Fruit fly (Drosophila melanogaster) S2 (cell line): ENCODE data around the gene Nubpl.

Experiments
- CG8478 ChIP-seq: fragments of >200 bp; optimal IDR thresholded peaks from 2 replicates; lab custom pipeline; 2018
- CTCF ChIP-seq, 2 experiments: fragments of >200 bp; optimal IDR thresholded peaks; 2 replicates each; lab custom pipeline; 2018

DNA sequence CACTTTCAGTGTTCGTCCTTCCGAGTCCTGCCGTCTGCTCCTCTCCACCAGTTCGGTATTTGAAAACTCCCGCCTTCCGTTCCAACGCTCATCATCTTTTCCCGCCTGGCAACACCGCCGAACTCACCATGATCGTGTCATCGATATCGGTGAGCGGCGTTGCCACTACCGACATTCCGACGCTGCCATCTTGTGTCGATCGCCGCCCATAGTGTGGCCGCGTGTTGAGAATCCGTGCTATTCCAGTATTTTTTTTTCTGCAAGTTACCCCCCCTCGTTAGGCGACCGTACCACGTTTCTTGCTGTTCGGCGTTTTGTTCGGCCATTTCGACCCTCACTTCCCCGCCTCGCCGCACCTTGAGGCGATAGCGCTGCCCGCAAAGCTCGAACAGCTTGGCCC, 21.3 kb downstream of the Nubpl start:
- TF ChIP-seq CTCF (optimal IDR thresholded peaks at IDR 0.05; lab: Kevin White, UChicago) (no peak), CG8478 (lab: Kevin White, UChicago) (no peak)
